Fruit fly (Drosophila melanogaster) whole organism, embryonic: Measurements from ENCODE around the gene moody.

Experiments
- Atf3 ChIP-seq: fragments of 200-800 bp; sonication (Bioruptor generic); optimal IDR thresholded peaks from 3 replicates; lab custom pipeline; 2016; ENCODE audit warnings: missing biosample characterization, missing genetic modification characterization
- Atf6 ChIP-seq: fragments of 200-800 bp; sonication (Bioruptor generic); IDR thresholded peaks from 2 replicates; pipeline ENCODE4 v1.3.6; 2022; ENCODE audit warnings: missing biosample characterization, missing genetic modification characterization
- B-H2 ChIP-seq: fragments of 200-800 bp; sonication (Bioruptor generic); optimal IDR thresholded peaks from 2 replicates; lab custom pipeline; 2018; ENCODE audit warnings: missing biosample characterization, mild to moderate bottlenecking, missing genetic modification characterization
- CG1024 ChIP-seq: fragments of 200-800 bp; sonication (Bioruptor generic); IDR thresholded peaks from 2 replicates; pipeline ENCODE4 v1.3.6; 2022; ENCODE audit warnings: missing biosample characterization, missing genetic modification characterization
- CG10462 ChIP-seq: fragments of 200-800 bp; sonication (Bioruptor generic); optimal IDR thresholded peaks from 2 replicates; lab custom pipeline; 2016; ENCODE audit warnings: missing biosample characterization, missing genetic modification characterization
- CG12236 ChIP-seq: fragments of 200-800 bp; sonication (Bioruptor generic); optimal IDR thresholded peaks from 2 replicates; lab custom pipeline; 2016; ENCODE audit warnings: missing biosample characterization, missing genetic modification characterization
- CG12659 ChIP-seq: fragments of 200-800 bp; sonication (Bioruptor generic); optimal IDR thresholded peaks from 3 replicates; lab custom pipeline; 2017; ENCODE audit warnings: mild to moderate bottlenecking, missing biosample characterization, missing genetic modification reagents, missing genetic modification characterization
- CG14860 ChIP-seq: fragments of 200-800 bp; sonication (Bioruptor generic); IDR thresholded peaks from 3 replicates; pipeline ENCODE4 v1.3.6; 2022; ENCODE audit warnings: missing biosample characterization, missing genetic modification characterization; ENCODE audit not compliant: partially characterized antibody
- CG15601 ChIP-seq: fragments of 200-800 bp; sonication (Bioruptor generic); optimal IDR thresholded peaks from 3 replicates; lab custom pipeline; 2019; ENCODE audit warnings: missing biosample characterization, mild to moderate bottlenecking, missing genetic modification characterization, moderate library complexity
- CG2116 ChIP-seq: fragments of 200-800 bp; sonication (Bioruptor generic); optimal IDR thresholded peaks from 3 replicates; lab custom pipeline; 2018; ENCODE audit warnings: missing biosample characterization, mild to moderate bottlenecking, missing genetic modification characterization
- CG3065 ChIP-seq: fragments of 200-800 bp; sonication (Bioruptor generic); optimal IDR thresholded peaks from 2 replicates; lab custom pipeline; 2016; ENCODE audit warnings: missing biosample characterization, missing genetic modification characterization
- CG33557 ChIP-seq: fragments of 200-800 bp; sonication (Bioruptor generic); optimal IDR thresholded peaks from 2 replicates; lab custom pipeline; 2019; ENCODE audit warnings: missing biosample characterization, mild to moderate bottlenecking, missing genetic modification characterization, moderate library complexity
- CG3847 ChIP-seq: fragments of 200-800 bp; sonication (Bioruptor generic); IDR thresholded peaks from 2 replicates; pipeline ENCODE4 v1.3.6; 2022; ENCODE audit warnings: missing biosample characterization, missing genetic modification characterization
- CG4617 ChIP-seq: fragments of 200-800 bp; sonication (Bioruptor generic); optimal IDR thresholded peaks from 3 replicates; lab custom pipeline; 2016; ENCODE audit warnings: missing biosample characterization, missing genetic modification characterization, borderline replicate concordance
- CG4854 ChIP-seq: fragments of 200-800 bp; sonication (Bioruptor generic); optimal IDR thresholded peaks from 2 replicates; lab custom pipeline; 2016; ENCODE audit warnings: missing biosample characterization, missing genetic modification characterization, inconsistent platforms
- CG7271 ChIP-seq: fragments of 200-800 bp; sonication (Bioruptor generic); optimal IDR thresholded peaks from 2 replicates; lab custom pipeline; 2018; ENCODE audit warnings: missing biosample characterization, mild to moderate bottlenecking, missing genetic modification characterization, moderate library complexity
- CG7786 ChIP-seq: fragments of 200-800 bp; sonication (Bioruptor generic); optimal IDR thresholded peaks from 2 replicates; lab custom pipeline; 2016; ENCODE audit warnings: missing biosample characterization, missing genetic modification characterization
- CG9797 ChIP-seq: fragments of 200-800 bp; sonication (Bioruptor generic); optimal IDR thresholded peaks from 3 replicates; lab custom pipeline; 2018; ENCODE audit warnings: missing biosample characterization, mild to moderate bottlenecking, missing genetic modification characterization
- CHES-1-like ChIP-seq: fragments of 200-800 bp; sonication (Bioruptor generic); optimal IDR thresholded peaks from 2 replicates; lab custom pipeline; 2016; ENCODE audit warnings: missing biosample characterization, missing genetic modification characterization
- Dbx ChIP-seq: fragments of 200-800 bp; sonication (Bioruptor generic); IDR thresholded peaks from 3 replicates; pipeline ENCODE4 v1.3.6; 2022; ENCODE audit warnings: missing biosample characterization, missing genetic modification characterization
- E2f1 ChIP-seq: fragments of 200-800 bp; sonication (Bioruptor generic); IDR thresholded peaks from 2 replicates; pipeline ENCODE4 v1.3.6; 2022; ENCODE audit warnings: missing biosample characterization, missing genetic modification characterization
- Med ChIP-seq: fragments of 200-800 bp; sonication (Bioruptor generic); peaks from one replicate; lab custom pipeline; 2016; ENCODE audit warnings: missing biosample characterization, missing genetic modification characterization, mild to moderate bottlenecking, inconsistent platforms, moderate library complexity
- NC2α ChIP-seq: fragments of 200-800 bp; sonication (Bioruptor generic); optimal IDR thresholded peaks from 2 replicates; lab custom pipeline; 2016; ENCODE audit warnings: missing biosample characterization, missing genetic modification characterization
- Neu2 ChIP-seq: fragments of 200-800 bp; sonication (Bioruptor generic); optimal IDR thresholded peaks from 3 replicates; lab custom pipeline; 2016; ENCODE audit warnings: missing biosample characterization, missing genetic modification characterization, borderline replicate concordance
- Nf-YA ChIP-seq: fragments of 200-800 bp; sonication (Bioruptor generic); IDR thresholded peaks from 2 replicates; pipeline ENCODE4 v1.3.6; 2022; ENCODE audit warnings: missing biosample characterization, missing genetic modification characterization
- Nf-YB ChIP-seq: fragments of 200-800 bp; sonication (Bioruptor generic); optimal IDR thresholded peaks from 3 replicates; lab custom pipeline; 2019; ENCODE audit warnings: missing biosample characterization, mild to moderate bottlenecking, missing genetic modification characterization, moderate library complexity
- Sin3A ChIP-seq: fragments of >200 bp; optimal IDR thresholded peaks from 2 replicates; lab custom pipeline; 2018
- Usf ChIP-seq: fragments of 200-800 bp; sonication (Bioruptor generic); optimal IDR thresholded peaks from 2 replicates; lab custom pipeline; 2017; ENCODE audit warnings: missing genotype, missing biosample characterization, missing genetic modification characterization
- abd-A ChIP-seq: fragments of 200-800 bp; sonication (Bioruptor generic); optimal IDR thresholded peaks from 3 replicates; lab custom pipeline; 2019; ENCODE audit warnings: missing biosample characterization, mild to moderate bottlenecking, missing genetic modification characterization, moderate library complexity
- aop ChIP-seq: fragments of 200-800 bp; sonication (Bioruptor generic); IDR thresholded peaks from 2 replicates; pipeline ENCODE4 v1.3.6; 2022; ENCODE audit warnings: missing biosample characterization, missing genetic modification characterization
- br ChIP-seq: fragments of >200 bp; optimal IDR thresholded peaks from 2 replicates; lab custom pipeline; 2017
- chm ChIP-seq: fragments of 200-800 bp; sonication (Bioruptor generic); IDR thresholded peaks from 2 replicates; pipeline ENCODE4 v1.3.6; 2022; ENCODE audit warnings: missing biosample characterization, missing genetic modification characterization
- ci ChIP-seq: fragments of 200-800 bp; sonication (Bioruptor generic); IDR thresholded peaks from 3 replicates; pipeline ENCODE4 v1.3.6; 2022; ENCODE audit warnings: missing biosample characterization, missing genetic modification characterization
- crc ChIP-seq: fragments of 200-800 bp; sonication (Bioruptor generic); optimal IDR thresholded peaks from 2 replicates; lab custom pipeline; 2016; ENCODE audit warnings: missing biosample characterization, missing genetic modification characterization
- cwo ChIP-seq: fragments of 200-800 bp; sonication (Bioruptor generic); optimal IDR thresholded peaks from 3 replicates; lab custom pipeline; 2017; ENCODE audit warnings: missing biosample characterization, missing genetic modification characterization, mild to moderate bottlenecking, moderate library complexity, missing genetic modification reagents
- dysf ChIP-seq: fragments of 200-800 bp; sonication (Bioruptor generic); IDR thresholded peaks from 3 replicates; pipeline ENCODE4 v1.3.6; 2022; ENCODE audit warnings: missing biosample characterization, missing genetic modification characterization
- fd102C ChIP-seq: fragments of 200-800 bp; sonication (Bioruptor generic); optimal IDR thresholded peaks from 2 replicates; lab custom pipeline; 2018; ENCODE audit warnings: missing biosample characterization, mild to moderate bottlenecking, missing genetic modification characterization, moderate library complexity
- fru ChIP-seq: fragments of >200 bp; optimal IDR thresholded peaks from 2 replicates; lab custom pipeline; 2017
- ftz-f1 ChIP-seq: fragments of 200-800 bp; sonication (Bioruptor generic); optimal IDR thresholded peaks from 2 replicates; lab custom pipeline; 2016; ENCODE audit warnings: missing biosample characterization, missing genetic modification characterization
- grau ChIP-seq: fragments of 200-800 bp; optimal IDR thresholded peaks from 3 replicates; lab custom pipeline; 2019; ENCODE audit warnings: missing biosample characterization, mild to moderate bottlenecking, missing genetic modification characterization, moderate library complexity
- ham ChIP-seq: fragments of 200-800 bp; sonication (Bioruptor generic); IDR thresholded peaks from 2 replicates; pipeline ENCODE4 v1.3.6; 2022; ENCODE audit warnings: missing biosample characterization, missing genetic modification characterization
- insv ChIP-seq, 2 experiments: fragments of 200-800 bp; sonication (Bioruptor generic); optimal IDR thresholded peaks; 3 replicates each; lab custom pipeline; 2016 to 2018; ENCODE audit warnings: missing biosample characterization in 2 of 2, missing genetic modification characterization in 2 of 2
- lilli ChIP-seq: fragments of 200-800 bp; sonication (Bioruptor generic); optimal IDR thresholded peaks from 3 replicates; lab custom pipeline; 2016; ENCODE audit warnings: missing biosample characterization, missing genetic modification characterization
- lov ChIP-seq, 2 experiments: fragments of 200-800 bp in 1 of 2; fragments of >200 bp in 1 of 2; sonication (Bioruptor generic) in 1 of 2; IDR thresholded peaks in 1 of 2; optimal IDR thresholded peaks in 1 of 2; 2 replicates in 1 of 2; 3 replicates in 1 of 2; pipeline versions ENCODE4 v1.3.6 to Lab custom; 2017 to 2022; ENCODE audit warnings: missing biosample characterization in 1 of 2, missing genetic modification characterization in 1 of 2
- maf-S ChIP-seq: fragments of 200-800 bp; sonication (Bioruptor generic); optimal IDR thresholded peaks from 2 replicates; lab custom pipeline; 2016; ENCODE audit warnings: missing biosample characterization, missing genetic modification characterization
- pb ChIP-seq: fragments of 200-800 bp; sonication (Bioruptor generic); optimal IDR thresholded peaks from 3 replicates; lab custom pipeline; 2016; ENCODE audit warnings: missing biosample characterization, missing genetic modification characterization
- peb ChIP-seq: fragments of 200-800 bp; sonication (Bioruptor generic); IDR thresholded peaks from 2 replicates; pipeline ENCODE4 v1.3.6; 2022; ENCODE audit warnings: missing biosample characterization, missing genetic modification characterization
- pfk ChIP-seq: fragments of 200-800 bp; sonication (Bioruptor generic); optimal IDR thresholded peaks from 2 replicates; lab custom pipeline; 2018; ENCODE audit warnings: missing biosample characterization, mild to moderate bottlenecking, missing genetic modification characterization, moderate library complexity
- sob ChIP-seq: fragments of 200-800 bp; sonication (Bioruptor generic); IDR thresholded peaks from 2 replicates; pipeline ENCODE4 v1.3.6; 2022; ENCODE audit warnings: missing biosample characterization, missing genetic modification characterization
- stwl ChIP-seq: fragments of 200-800 bp; sonication (Bioruptor generic); optimal IDR thresholded peaks from 3 replicates; lab custom pipeline; 2018; ENCODE audit warnings: missing biosample characterization, mild to moderate bottlenecking, missing genetic modification characterization, moderate library complexity
- z ChIP-seq: fragments of 200-800 bp; sonication (Bioruptor generic); IDR thresholded peaks from 3 replicates; pipeline ENCODE4 v1.3.6; 2022; ENCODE audit warnings: missing biosample characterization, missing genetic modification characterization
- zf30C ChIP-seq: fragments of 200-800 bp; sonication (Bioruptor generic); optimal IDR thresholded peaks from 3 replicates; lab custom pipeline; 2018; ENCODE audit warnings: missing biosample characterization, mild to moderate bottlenecking, missing genetic modification characterization

moody gene

dm6 chrX:2083109-2083508 is 33.2 kb upstream of the moody start (continued):
- peak; percentile 72 for TF ChIP-seq CG7786 (GFP tag; lab: Kevin White, UChicago)
- TF ChIP-seq Dbx (GFP tag; lab: Robert Waterston, UW): peak; percentile 76
- no peak for TF ChIP-seq CG1024 (GFP tag; lab: Robert Waterston, UW)
- TF ChIP-seq fru: no peak
- no peak for TF ChIP-seq abd-A
- no peak for TF ChIP-seq ham (GFP tag; lab: Robert Waterston, UW)
- TF ChIP-seq CG4854 (GFP tag; lab: Kevin White, UChicago): peak; percentile 0
- TF ChIP-seq pb (GFP tag; lab: Kevin White, UChicago): no peak
- TF ChIP-seq lilli (GFP tag; lab: Kevin White, UChicago): peak; percentile 80
- no peak for TF ChIP-seq Nf-YA
- TF ChIP-seq CG12659 (GFP tag; lab: Kevin White, UChicago): peak; percentile 11
- TF ChIP-seq Neu2 (GFP tag; lab: Kevin White, UChicago): no peak
- TF ChIP-seq sob (GFP tag; lab: Robert Waterston, UW): peak; percentile 77
- TF ChIP-seq ftz-f1: no peak
- TF ChIP-seq insv (GFP tag; optimal IDR thresholded peaks at IDR 0.05; lab: Kevin White, UChicago): no peak
- no peak for TF ChIP-seq pfk (GFP tag; lab: Kevin White, UChicago)
- no peak for TF ChIP-seq Sin3A
- TF ChIP-seq Atf3 (GFP tag; lab: Kevin White, UChicago): no peak
- no peak for TF ChIP-seq CG12236 (GFP tag; lab: Kevin White, UChicago)
- no peak for TF ChIP-seq peb (GFP tag; lab: Robert Waterston, UW)
- no peak for TF ChIP-seq br (lab: Kevin White, UChicago)
- TF ChIP-seq CG14860: no peak
- peak; percentile 51; the same call in 1 of the 2 replicates for TF ChIP-seq E2f1 (GFP tag; lab: Robert Waterston, UW)
- TF ChIP-seq chm (GFP tag; lab: Robert Waterston, UW): peak; percentile 10; the same call in 1 of the 2 replicates
- TF ChIP-seq NC2α (GFP tag; lab: Kevin White, UChicago): no peak
- TF ChIP-seq B-H2 (GFP tag; lab: Kevin White, UChicago): peak; percentile 37
- no peak for TF ChIP-seq CG9797 (GFP tag; lab: Kevin White, UChicago)
- peak; percentile 54; the same call in 2 of the 3 replicates for TF ChIP-seq ci
- no peak for TF ChIP-seq maf-S (GFP tag; lab: Kevin White, UChicago)
- no peak for TF ChIP-seq zf30C (GFP tag; lab: Kevin White, UChicago)
- TF ChIP-seq Med (GFP tag; lab: Kevin White, UChicago): peak; percentile 95
- TF ChIP-seq Atf6 (GFP tag; lab: Robert Waterston, UW): peak; percentile 74
- TF ChIP-seq CG10462 (GFP tag; lab: Kevin White, UChicago): no peak
- no peak for TF ChIP-seq CG4617 (GFP tag; lab: Kevin White, UChicago)
- TF ChIP-seq grau (tag; lab: Kevin White, UChicago): peak; percentile 90
- no peak for TF ChIP-seq lov (optimal IDR thresholded peaks at IDR 0.05; lab: Kevin White, UChicago)
- no peak for TF ChIP-seq lov (GFP tag; IDR thresholded peaks at IDR 0.05; lab: Robert Waterston, UW)
- TF ChIP-seq CG2116 (GFP tag; lab: Kevin White, UChicago): no peak
- no peak for TF ChIP-seq CG33557 (GFP tag; lab: Kevin White, UChicago)
- no peak for TF ChIP-seq CG3065 (GFP tag; lab: Kevin White, UChicago)
- TF ChIP-seq crc (GFP tag; lab: Kevin White, UChicago): no peak
- TF ChIP-seq CHES-1-like (GFP tag; lab: Kevin White, UChicago): peak; percentile 22
- peak; percentile 75 for TF ChIP-seq dysf (GFP tag; lab: Robert Waterston, UW)
- TF ChIP-seq Nf-YB (GFP tag; lab: Kevin White, UChicago): no peak
- TF ChIP-seq aop (GFP tag; lab: Robert Waterston, UW): no peak
- TF ChIP-seq stwl (tag; lab: Kevin White, UChicago): no peak
- TF ChIP-seq cwo (GFP tag; lab: Kevin White, UChicago): peak; percentile 48
- TF ChIP-seq CG7271 (tag; lab: Kevin White, UChicago): no peak
- TF ChIP-seq z (GFP tag; lab: Robert Waterston, UW): no peak
- no peak for TF ChIP-seq CG15601
- peak; percentile 68 for TF ChIP-seq CG3847 (GFP tag; lab: Robert Waterston, UW)
- peak; percentile 40 for TF ChIP-seq Usf (GFP tag; lab: Kevin White, UChicago)
- TF ChIP-seq fd102C (GFP tag; lab: Kevin White, UChicago): no peak
